Fruit fly (Drosophila melanogaster): ENCODE measurements around the gene CG33642.
A peak's percentile ranks its signal among the peaks of the same experiment; 100 is the strongest.

CG33642 gene

DNA sequence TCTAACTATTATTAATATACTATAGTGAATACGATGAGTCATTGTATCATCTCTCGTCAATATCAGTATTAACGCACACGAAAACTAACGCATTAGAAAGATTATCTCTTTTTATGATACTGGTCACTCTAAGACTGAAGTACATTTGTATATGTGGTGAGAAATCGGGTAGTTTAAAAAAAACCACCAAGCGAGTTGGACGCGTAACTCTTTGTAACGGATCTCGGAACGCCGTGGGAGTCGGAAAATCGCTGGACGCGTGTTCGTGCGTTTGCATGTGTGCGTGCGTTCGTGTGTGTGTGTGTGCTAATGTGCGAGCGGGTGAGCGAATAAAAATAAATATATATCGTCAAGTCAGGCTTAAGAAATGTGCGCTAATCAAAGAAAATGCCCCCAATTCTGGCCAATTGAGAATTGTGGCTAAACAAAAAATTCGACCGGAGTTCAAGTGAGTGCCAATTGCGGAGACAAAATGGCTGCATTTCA, 20.2 kb downstream of the CG33642 start, which contains the start of gene kuz (continued):
- TF ChIP-seq Rfx (GFP tag; IDR thresholded peaks at IDR 0.05) = no peak; the same call in 1 of the 2 replicates
- no peak; the same call in 2 of the 3 replicates for TF ChIP-seq tgo (GFP tag; IDR thresholded peaks at IDR 0.05)
- TF ChIP-seq grau (tag; optimal IDR thresholded peaks at IDR 0.05) = peak; percentile 40
- no peak for TF ChIP-seq CG10321 (GFP tag; IDR thresholded peaks at IDR 0.05)
- no peak for TF ChIP-seq GATAe (GFP tag; conservative IDR thresholded peaks at IDR 0.05)
- TF ChIP-seq gsb (GFP tag; IDR thresholded peaks at IDR 0.05) = no peak
- peak; percentile 3 for TF ChIP-seq CG4617 (GFP tag; optimal IDR thresholded peaks at IDR 0.05; ENCODE audit: borderline replicate concordance)
- peak; percentile 50 for TF ChIP-seq dm (GFP tag; optimal IDR thresholded peaks at IDR 0.05)
- TF ChIP-seq HmgD (GFP tag; optimal IDR thresholded peaks at IDR 0.05) = peak; percentile 29
- peak; percentile 27; the same call in 1 of the 2 replicates for TF ChIP-seq sens-2 (GFP tag; IDR thresholded peaks at IDR 0.05)
- peak; percentile 30 for TF ChIP-seq Nf-YB (GFP tag; optimal IDR thresholded peaks at IDR 0.05)
- TF ChIP-seq Ada2b (GFP tag; IDR thresholded peaks at IDR 0.05) = no peak
- TF ChIP-seq Dp (GFP tag; optimal IDR thresholded peaks at IDR 0.05) = no peak
- TF ChIP-seq CG7745 (tag; optimal IDR thresholded peaks at IDR 0.05) = no peak
- peak; percentile 26 for TF ChIP-seq CG4854 (GFP tag; optimal IDR thresholded peaks at IDR 0.05)
- no peak for TF ChIP-seq CG3838 (GFP tag; optimal IDR thresholded peaks at IDR 0.05)
- no peak for TF ChIP-seq Six4 (GFP tag; optimal IDR thresholded peaks at IDR 0.05)
- peak in 1 of 2 experiments; percentile 18 for TF ChIP-seq Eip74EF (GFP tag; optimal IDR thresholded peaks at IDR 0.05)
- TF ChIP-seq CG17912 (GFP tag; optimal IDR thresholded peaks at IDR 0.05) = peak; percentile 47
- no peak for TF ChIP-seq bcd (GFP tag; optimal IDR thresholded peaks at IDR 0.05)
- peak; percentile 83 for TF ChIP-seq Ets65A (GFP tag)
- TF ChIP-seq mld (GFP tag; IDR thresholded peaks at IDR 0.05; ENCODE audit: partially characterized antibody) = no peak
- TF ChIP-seq CG16863 (GFP tag; optimal IDR thresholded peaks at IDR 0.05) = no peak
- TF ChIP-seq HLH4C (GFP tag; IDR thresholded peaks at IDR 0.05; ENCODE audit: partially characterized antibody) = peak; percentile 59; the same call in 1 of the 3 replicates
- TF ChIP-seq CG10274 (GFP tag; optimal IDR thresholded peaks at IDR 0.05) = no peak
- TF ChIP-seq CG18262 (tag; optimal IDR thresholded peaks at IDR 0.05) = peak; percentile 43
- no peak for TF ChIP-seq CG4730 (GFP tag; IDR thresholded peaks at IDR 0.05)
- TF ChIP-seq CG9215 (GFP tag; IDR thresholded peaks at IDR 0.05) = no peak
- TF ChIP-seq CG17612 (GFP tag; IDR thresholded peaks at IDR 0.05) = no peak
- TF ChIP-seq stwl (tag; optimal IDR thresholded peaks at IDR 0.05) = peak; percentile 37
- TF ChIP-seq CG13296 (GFP tag; optimal IDR thresholded peaks at IDR 0.05) = peak; percentile 37
- TF ChIP-seq Elba2 (GFP tag; optimal IDR thresholded peaks at IDR 0.05) = no peak
- no peak for TF ChIP-seq CTCF (GFP tag; optimal IDR thresholded peaks at IDR 0.05)
- TF ChIP-seq ro (GFP tag; IDR thresholded peaks at IDR 0.05) = no peak
- TF ChIP-seq CG8281 (tag; optimal IDR thresholded peaks at IDR 0.05) = no peak
- TF ChIP-seq CG8089 (GFP tag; optimal IDR thresholded peaks at IDR 0.05) = peak; percentile 14
- no peak for TF ChIP-seq CG13123 (GFP tag; optimal IDR thresholded peaks at IDR 0.05)
- no peak for TF ChIP-seq wor (GFP tag; IDR thresholded peaks at IDR 0.05)
- TF ChIP-seq nerfin-1 (tag; optimal IDR thresholded peaks at IDR 0.05) = peak; percentile 73
- TF ChIP-seq salm (tag; optimal IDR thresholded peaks at IDR 0.05) = no peak
- peak; percentile 2 for TF ChIP-seq pfk (GFP tag; optimal IDR thresholded peaks at IDR 0.05)
- no peak for TF ChIP-seq CG14965 (GFP tag; optimal IDR thresholded peaks at IDR 0.05; ENCODE audit: borderline replicate concordance)
- peak; percentile 18 for TF ChIP-seq unpg (GFP tag; optimal IDR thresholded peaks at IDR 0.05)
- no peak for TF ChIP-seq Hmx (GFP tag; optimal IDR thresholded peaks at IDR 0.05)
- no peak for TF ChIP-seq lmd (GFP tag; IDR thresholded peaks at IDR 0.05)
- peak; percentile 6 for TF ChIP-seq CG12236 (GFP tag; optimal IDR thresholded peaks at IDR 0.05)
- peak; percentile 19 for TF ChIP-seq ems (GFP tag; optimal IDR thresholded peaks at IDR 0.05)
- no peak for TF ChIP-seq chn (GFP tag; optimal IDR thresholded peaks at IDR 0.05)
- peak in 1 of 2 experiments; percentile 29 for TF ChIP-seq dpn (GFP tag; optimal IDR thresholded peaks at IDR 0.05)
- TF ChIP-seq Ets97D (GFP tag; optimal IDR thresholded peaks at IDR 0.05) = no peak
- peak; percentile 11 for TF ChIP-seq CG10979 (tag; optimal IDR thresholded peaks at IDR 0.05)
- TF ChIP-seq bab2 (GFP tag; optimal IDR thresholded peaks at IDR 0.05) = no peak

Data from whole organism, embryonic.